Worm (Caenorhabditis elegans) whole organism, L2 larva: ENCODE measurements around the gene Y54G2A.11.

ENCODE experiments used
- F13H6.1 ChIP-seq: sonication (generic microtip); optimal IDR thresholded peaks from 2 replicates; lab custom pipeline; 2016; ENCODE audit warnings: missing genetic modification characterization, missing compliant biosample characterization
- Y55F3AM.14 ChIP-seq: fragments of 200-800 bp; sonication (Bioruptor generic); optimal IDR thresholded peaks from 2 replicates; lab custom pipeline; 2018; ENCODE audit warnings: mild to moderate bottlenecking, missing genetic modification characterization, missing compliant biosample characterization
- aly-2 ChIP-seq: fragments of 150-350 bp; optimal IDR thresholded peaks from 2 replicates; lab custom pipeline; 2014; ENCODE audit warnings: missing biosample characterization, missing genetic modification characterization
- ama-1 ChIP-seq: fragments of 150-350 bp; optimal IDR thresholded peaks from 2 replicates; lab custom pipeline; 2018; ENCODE audit warnings: inconsistent platforms
- blmp-1 ChIP-seq: sonication (generic microtip); optimal IDR thresholded peaks from 2 replicates; lab custom pipeline; 2017; ENCODE audit warnings: missing genetic modification characterization, mild to moderate bottlenecking, missing compliant biosample characterization, antibody characterized with exemption, moderate library complexity; ENCODE audit not compliant: insufficient read depth
- ceh-16 ChIP-seq: fragments of 150-350 bp; optimal IDR thresholded peaks from 2 replicates; lab custom pipeline; 2014; ENCODE audit warnings: missing biosample characterization, missing genetic modification characterization
- ceh-82 ChIP-seq: fragments of 150-350 bp; optimal IDR thresholded peaks from 2 replicates; lab custom pipeline; 2014; ENCODE audit warnings: missing biosample characterization, missing genetic modification characterization
- crh-2 ChIP-seq: sonication (generic microtip); optimal IDR thresholded peaks from 2 replicates; lab custom pipeline; 2017; ENCODE audit warnings: missing biosample characterization, missing genetic modification characterization
- dmd-4 ChIP-seq: sonication (generic microtip); optimal IDR thresholded peaks from 2 replicates; lab custom pipeline; 2017; ENCODE audit warnings: missing biosample characterization, missing genetic modification characterization
- egl-27 ChIP-seq: sonication (generic microtip); optimal IDR thresholded peaks from 3 replicates; lab custom pipeline; 2017; ENCODE audit warnings: missing biosample characterization, missing genetic modification reagents, missing genetic modification characterization
- elt-1 ChIP-seq: fragments of 150-350 bp; optimal IDR thresholded peaks from 2 replicates; lab custom pipeline; 2014; ENCODE audit warnings: missing biosample characterization, missing genetic modification characterization
- fos-1 ChIP-seq: fragments of 150-350 bp; optimal IDR thresholded peaks from 2 replicates; lab custom pipeline; 2014; ENCODE audit warnings: missing biosample characterization, missing genetic modification characterization
- gmeb-1 ChIP-seq: fragments of 150-350 bp; optimal IDR thresholded peaks from 2 replicates; lab custom pipeline; 2014; ENCODE audit warnings: missing biosample characterization, missing genetic modification characterization
- lin-39 ChIP-seq: fragments of 150-350 bp; optimal IDR thresholded peaks from 2 replicates; lab custom pipeline; 2014; ENCODE audit warnings: missing biosample characterization, missing genetic modification reagents, missing genetic modification characterization
- mdl-1 ChIP-seq, 2 experiments: fragments of 150-350 bp in 1 of 2; sonication (generic microtip) in 1 of 2; optimal IDR thresholded peaks; 2 replicates each; lab custom pipeline; 2017; ENCODE audit warnings: missing biosample characterization in 2 of 2, missing genetic modification characterization in 2 of 2
- nhr-10 ChIP-seq: sonication (generic microtip); optimal IDR thresholded peaks from 2 replicates; lab custom pipeline; 2017; ENCODE audit warnings: missing biosample characterization, missing genetic modification characterization
- nhr-12 ChIP-seq: fragments of 150-350 bp; optimal IDR thresholded peaks from 2 replicates; lab custom pipeline; 2014; ENCODE audit warnings: missing biosample characterization, missing genetic modification characterization
- nhr-21 ChIP-seq: fragments of 150-350 bp; optimal IDR thresholded peaks from 2 replicates; lab custom pipeline; 2014; ENCODE audit warnings: missing biosample characterization, missing genetic modification characterization
- nhr-23 ChIP-seq: fragments of 150-350 bp; optimal IDR thresholded peaks from 2 replicates; lab custom pipeline; 2014; ENCODE audit warnings: missing biosample characterization, missing genetic modification reagents, missing genetic modification characterization
- nhr-237 ChIP-seq: fragments of 150-350 bp; optimal IDR thresholded peaks from 2 replicates; lab custom pipeline; 2014; ENCODE audit warnings: missing biosample characterization, missing genetic modification characterization
- nhr-6 ChIP-seq: fragments of 150-350 bp; optimal IDR thresholded peaks from 2 replicates; lab custom pipeline; 2014; ENCODE audit warnings: missing biosample characterization, missing genetic modification characterization
- peb-1 ChIP-seq: fragments of 150-350 bp; optimal IDR thresholded peaks from 2 replicates; lab custom pipeline; 2014; ENCODE audit warnings: missing biosample characterization, missing genetic modification characterization
- skn-1 ChIP-seq: sonication (generic microtip); optimal IDR thresholded peaks from 2 replicates; lab custom pipeline; 2017; ENCODE audit warnings: missing biosample characterization, missing genetic modification characterization
- sma-3 ChIP-seq: sonication (generic microtip); optimal IDR thresholded peaks from 2 replicates; lab custom pipeline; 2016; ENCODE audit warnings: missing genetic modification reagents, missing genetic modification characterization, missing compliant biosample characterization
- sma-9 ChIP-seq, 2 experiments: fragments of 150-350 bp in 1 of 2; sonication (generic microtip) in 1 of 2; optimal IDR thresholded peaks; 2 replicates each; lab custom pipeline; 2014 to 2016; ENCODE audit warnings: missing genetic modification characterization in 2 of 2, mild to moderate bottlenecking in 1 of 2, missing biosample characterization in 1 of 2, missing compliant biosample characterization in 1 of 2, missing genetic modification reagents in 1 of 2, moderate library complexity in 1 of 2
- snpc-4 ChIP-seq: fragments of 150-350 bp; optimal IDR thresholded peaks from 2 replicates; lab custom pipeline; 2014; ENCODE audit warnings: missing biosample characterization, missing genetic modification characterization
- unc-39 ChIP-seq: fragments of 150-350 bp; optimal IDR thresholded peaks from 2 replicates; lab custom pipeline; 2014; ENCODE audit warnings: missing biosample characterization, missing genetic modification characterization
- unc-62 ChIP-seq: fragments of 150-350 bp; optimal IDR thresholded peaks from 2 replicates; lab custom pipeline; 2014; ENCODE audit warnings: missing biosample characterization, missing genetic modification reagents, missing genetic modification characterization
- ztf-11 ChIP-seq: sonication (generic microtip); optimal IDR thresholded peaks from 2 replicates; lab custom pipeline; 2017; ENCODE audit warnings: missing biosample characterization, missing genetic modification characterization
- ztf-4 ChIP-seq: fragments of 150-350 bp; optimal IDR thresholded peaks from 2 replicates; lab custom pipeline; 2014; ENCODE audit warnings: missing biosample characterization, missing genetic modification characterization

Gene Y54G2A.11

DNA sequence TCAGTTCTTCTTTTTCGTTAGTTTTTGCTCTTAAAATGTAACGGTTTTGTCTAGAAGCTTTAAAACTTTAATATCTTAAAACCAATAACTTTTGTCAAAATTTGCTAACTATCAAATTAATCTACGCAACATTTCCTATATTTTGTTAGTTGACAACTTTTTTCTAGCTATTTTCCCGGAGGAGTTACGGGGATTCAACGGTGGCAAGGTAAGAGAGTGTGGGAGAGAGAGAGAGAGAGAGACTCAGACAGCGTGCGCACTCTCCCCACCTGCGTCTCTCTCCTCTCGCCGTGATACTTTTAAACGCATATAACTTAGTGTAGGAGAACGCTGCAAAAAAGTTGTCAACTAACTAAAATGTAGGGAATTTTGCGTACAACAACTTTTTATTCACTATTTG, 18.1 kb downstream of the Y54G2A.11 start:
- TF ChIP-seq mdl-1 (tag; optimal IDR thresholded peaks at IDR 0.05; lab: Kevin White, UChicago) (no peak), aly-2 (tag; lab: Kevin White, UChicago) (no peak), snpc-4 (tag; lab: Kevin White, UChicago) (no peak), skn-1 (no peak), nhr-10 (tag; lab: Kevin White, UChicago) (no peak), ztf-11 (tag; lab: Kevin White, UChicago) (no peak), dmd-4 (tag; lab: Kevin White, UChicago) (no peak), peb-1 (no peak), unc-62 (no peak), nhr-21 (tag; lab: Kevin White, UChicago) (no peak), ztf-4 (tag; lab: Kevin White, UChicago) (no peak), unc-39 (tag; lab: Kevin White, UChicago) (no peak), lin-39 (no peak)
- TF ChIP-seq, all 48 proteins: peak for 0

DNA sequence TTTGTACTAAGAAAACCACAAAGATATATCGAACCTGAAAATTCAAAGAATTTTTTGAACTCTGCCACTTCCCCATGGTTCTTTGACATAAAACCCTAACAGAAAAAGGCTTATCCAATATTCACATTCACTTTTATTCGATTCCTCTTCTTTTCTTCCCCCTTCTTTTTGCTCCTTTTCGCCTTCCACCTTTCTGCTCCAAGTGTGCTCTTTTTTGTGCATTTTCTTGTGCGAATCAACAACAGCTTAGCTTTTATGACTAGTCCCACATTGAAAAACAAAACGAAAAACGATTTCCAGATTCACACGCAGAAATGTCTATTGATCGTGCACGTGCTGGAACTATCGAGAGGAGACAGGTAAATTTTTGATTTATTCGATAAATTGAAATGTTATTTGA, 20.0 kb downstream of the Y54G2A.11 start, which contains the start of gene Y54G2A.41:
TSS of gene Y54G2A.41 (plus strand) at position 301 of the 400 bp plus-strand sequence.
- no peak for TF ChIP-seq ceh-16 (tag; lab: Kevin White, UChicago)
- TF ChIP-seq Y55F3AM.14 (GFP tag; lab: Kevin White, UChicago), result no peak
- no peak for TF ChIP-seq peb-1
- TF ChIP-seq crh-2 (tag; lab: Kevin White, UChicago), result no peak
- TF ChIP-seq skn-1, result no peak

DNA sequence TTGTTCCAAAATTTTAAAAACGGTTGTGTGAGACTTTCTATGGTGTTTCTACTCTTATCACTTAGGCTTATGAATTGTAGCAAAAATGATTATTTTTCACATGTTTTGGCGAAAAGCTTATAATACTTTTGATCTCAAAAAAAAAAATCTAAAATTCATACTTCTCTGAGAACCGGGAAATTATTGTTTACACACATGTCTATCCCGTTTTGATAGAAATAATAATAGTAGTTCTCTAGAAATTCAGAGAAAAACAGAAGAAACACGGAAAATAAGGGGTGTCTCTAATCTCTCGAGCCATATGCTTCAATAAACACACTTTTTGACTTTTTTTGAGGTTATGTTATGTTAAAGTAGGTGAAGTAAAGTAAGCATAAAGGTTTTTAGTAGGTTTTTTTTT, 21.0 kb downstream of the Y54G2A.11 start:
- TF ChIP-seq peb-1 (no peak), elt-1 (tag; lab: Kevin White, UChicago) (no peak), unc-62 (no peak), blmp-1 (tag; lab: Kevin White, UChicago) (no peak)

DNA sequence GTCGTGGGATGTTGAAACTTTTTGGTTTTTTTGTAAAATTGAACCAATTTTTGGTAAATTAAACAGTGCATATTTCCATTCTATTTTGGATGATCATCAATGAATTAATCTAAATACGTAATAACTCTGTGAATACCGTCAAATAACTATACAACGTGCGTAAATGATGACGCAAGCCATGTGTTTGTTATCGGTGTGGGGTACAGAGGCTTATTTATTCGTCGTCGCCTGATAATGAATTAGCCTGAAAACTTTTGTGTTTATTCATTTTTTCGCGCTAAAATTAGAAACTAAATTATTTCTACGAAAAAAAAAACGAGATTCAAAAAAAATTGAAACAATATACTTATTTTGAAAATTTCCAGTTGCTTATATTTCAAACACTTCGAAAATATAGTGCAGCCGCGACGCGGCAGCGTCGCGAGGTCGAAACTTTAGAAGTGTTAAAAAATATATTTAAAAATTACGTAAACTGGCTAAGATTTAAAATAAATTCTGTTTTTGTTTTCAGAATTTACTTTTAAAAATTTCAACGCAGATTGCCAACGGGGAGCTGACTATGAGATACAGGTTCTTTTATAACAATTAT, 22.6 kb downstream of the Y54G2A.11 start:
- TF ChIP-seq ceh-82 (no peak), dmd-4 (tag; lab: Kevin White, UChicago) (no peak), gmeb-1 (no peak), fos-1 (peak; percentile 53)

DNA sequence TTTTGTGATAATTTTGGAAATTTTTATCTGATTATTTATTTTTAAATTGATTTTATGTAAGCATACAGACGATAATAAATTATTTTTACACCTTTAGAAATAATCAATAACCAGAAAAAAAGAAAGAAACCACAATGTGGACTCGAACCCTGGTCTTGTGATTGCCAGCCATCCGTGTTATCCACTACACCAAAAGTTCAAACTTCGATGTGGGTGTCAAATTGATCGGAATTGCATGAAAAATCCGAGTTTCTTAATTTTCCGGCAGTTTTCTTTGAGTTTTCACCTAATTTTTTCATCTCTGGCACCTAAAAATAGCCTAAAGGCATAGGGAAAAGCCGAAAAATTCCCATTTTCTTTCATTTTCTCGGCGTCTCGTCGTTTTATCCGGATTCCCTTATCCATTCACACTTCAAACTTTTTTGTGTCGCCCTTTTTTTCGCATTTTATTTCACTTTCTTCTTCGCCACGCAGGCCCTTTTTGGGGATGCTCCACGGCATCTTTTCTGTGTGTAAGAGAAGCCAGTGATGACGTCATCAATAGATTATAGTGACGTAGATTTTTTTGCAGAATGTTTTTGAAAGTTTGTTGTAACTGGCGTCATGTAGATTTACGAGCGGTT, 24.1 kb downstream of the Y54G2A.11 start:
- TF ChIP-seq sma-9 (GFP tag; optimal IDR thresholded peaks at IDR 0.05; lab: Kevin White, UChicago) (peak; percentile 16), sma-9 (tag; optimal IDR thresholded peaks at IDR 0.05; lab: Kevin White, UChicago) (no peak), nhr-23 (tag; lab: Kevin White, UChicago) (no peak)

DNA sequence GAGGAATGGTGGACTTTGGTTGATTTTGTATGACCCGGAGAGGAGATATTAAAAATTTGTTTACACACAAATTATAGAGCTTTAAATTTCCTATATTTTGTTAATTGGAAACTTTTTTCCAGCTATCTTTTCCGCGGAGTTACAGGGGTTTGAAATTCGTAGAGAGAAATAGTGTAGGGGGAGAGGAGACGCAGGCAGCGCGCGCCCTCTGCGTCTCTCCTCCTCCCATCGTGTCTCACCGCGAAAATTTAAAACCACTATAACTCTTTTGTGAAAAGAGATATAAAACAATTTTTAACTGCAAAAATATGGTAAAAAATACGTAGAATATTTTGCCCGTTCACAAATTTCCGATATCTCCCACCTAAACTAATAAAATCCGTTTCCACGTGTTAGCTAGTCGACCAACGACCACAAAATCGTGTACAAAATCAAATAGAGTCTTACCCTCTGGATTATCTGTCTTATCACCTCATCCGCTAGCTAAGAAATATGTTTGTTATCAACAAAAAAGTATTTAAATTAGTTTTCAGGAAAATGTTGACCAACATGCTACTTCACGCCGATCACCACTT, 29.0 kb downstream of the Y54G2A.11 start, which contains the start of gene nhr-277:
TSS of gene nhr-277 (plus strand) at position 525 of the 575 bp plus-strand sequence.
- TF ChIP-seq nhr-237 (tag; lab: Kevin White, UChicago) (no peak), skn-1 (no peak), nhr-12 (tag; lab: Kevin White, UChicago) (no peak), sma-3 (GFP tag; lab: Kevin White, UChicago) (no peak)

DNA sequence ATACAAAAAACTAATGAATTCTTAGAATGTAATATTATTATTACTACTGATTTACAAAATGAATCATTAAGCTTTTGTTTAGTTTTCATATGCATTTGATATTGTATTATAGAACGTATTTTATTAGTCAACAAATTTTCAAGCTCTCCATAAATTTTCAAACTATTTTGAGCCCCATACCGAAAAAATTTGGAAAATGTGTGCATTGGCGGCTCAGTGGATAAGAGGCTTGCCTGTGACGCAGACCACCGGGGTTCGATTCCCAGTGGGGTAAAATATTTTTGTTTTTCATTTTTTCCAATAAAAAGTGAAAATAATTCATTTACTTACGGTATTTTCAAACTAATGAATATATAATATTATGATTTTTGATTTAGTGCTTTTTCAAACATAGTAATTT, 33.1 kb downstream of the Y54G2A.11 start:
- TF ChIP-seq unc-39 (tag; lab: Kevin White, UChicago), result no peak
- no peak for TF ChIP-seq egl-27 (tag; lab: Kevin White, UChicago)
- TF ChIP-seq ceh-82, result no peak
- no peak for TF ChIP-seq ama-1 (lab: Kevin White, UChicago)
- no peak for TF ChIP-seq dmd-4 (tag; lab: Kevin White, UChicago)
- TF ChIP-seq nhr-6 (tag; lab: Kevin White, UChicago), result no peak
- no peak for TF ChIP-seq Y55F3AM.14 (GFP tag; lab: Kevin White, UChicago)
- no peak for TF ChIP-seq nhr-237 (tag; lab: Kevin White, UChicago)
- TF ChIP-seq elt-1 (tag; lab: Kevin White, UChicago), result no peak
- TF ChIP-seq blmp-1 (tag; lab: Kevin White, UChicago), result no peak
- TF ChIP-seq F13H6.1 (tag; lab: Kevin White, UChicago), result no peak
